Fruit fly (Drosophila melanogaster): ENCODE measurements around the gene CG4115.

DNA sequence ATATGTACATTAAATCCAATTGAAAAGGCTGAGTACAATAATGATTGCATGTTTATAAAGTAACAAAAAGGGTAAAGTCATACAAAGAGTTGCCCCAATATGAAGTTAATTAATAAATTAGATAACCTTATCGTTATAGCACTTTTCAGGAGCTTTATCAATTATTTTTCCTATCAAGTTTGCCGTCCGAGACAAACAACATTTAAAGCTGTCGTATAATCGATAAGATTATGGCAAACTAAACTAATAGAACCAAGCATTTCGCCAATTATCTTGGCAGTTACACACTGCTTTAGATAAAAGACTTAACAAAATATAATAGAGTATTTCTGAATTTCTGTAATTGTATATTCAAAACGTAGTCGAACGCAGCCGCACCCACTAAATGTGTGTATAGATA, 45.3 kb downstream of the CG4115 start:
- TF ChIP-seq CG6792 (GFP tag; optimal IDR thresholded peaks at IDR 0.05) (no peak), OdsH (GFP tag; optimal IDR thresholded peaks at IDR 0.05) (no peak), CG8119 (GFP tag; IDR thresholded peaks at IDR 0.05) (no peak), CG31627 (GFP tag; optimal IDR thresholded peaks at IDR 0.05) (no peak), CG15336 (GFP tag; IDR thresholded peaks at IDR 0.05) (no peak), acj6 (GFP tag; optimal IDR thresholded peaks at IDR 0.05) (no peak)
